Fruit fly (Drosophila melanogaster) whole organism, prepupa: ENCODE results near the gene Acbp3.

Experiments
- CG10669 ChIP-seq: fragments of 200-800 bp; sonication (Bioruptor generic); optimal IDR thresholded peaks from 3 replicates; lab custom pipeline; 2018; ENCODE audit warnings: missing biosample characterization, mild to moderate bottlenecking, missing genetic modification characterization, moderate library complexity
- CG11294 ChIP-seq: fragments of 200-800 bp; sonication (Bioruptor generic); IDR thresholded peaks from 2 replicates; pipeline ENCODE4 v1.3.6; 2022; ENCODE audit warnings: missing biosample characterization, missing genetic modification characterization
- CG11902 ChIP-seq: fragments of 200-800 bp; sonication (Bioruptor generic); optimal IDR thresholded peaks from 3 replicates; lab custom pipeline; 2016; ENCODE audit warnings: missing biosample characterization, missing genetic modification characterization
- CG15336 ChIP-seq: fragments of 200-800 bp; sonication (Bioruptor generic); IDR thresholded peaks from 2 replicates; pipeline ENCODE4 v1.3.6; 2022; ENCODE audit warnings: missing biosample characterization, missing genetic modification characterization
- CG16779 ChIP-seq: fragments of 200-800 bp; sonication (Bioruptor generic); optimal IDR thresholded peaks from 3 replicates; lab custom pipeline; 2017; ENCODE audit warnings: missing biosample characterization, mild to moderate bottlenecking, missing genetic modification characterization
- CG3032 ChIP-seq: fragments of 200-800 bp; optimal IDR thresholded peaks from 2 replicates; lab custom pipeline; 2019; ENCODE audit warnings: missing biosample characterization, mild to moderate bottlenecking, missing genetic modification characterization, moderate library complexity
- CG34406 ChIP-seq: fragments of 200-800 bp; sonication (Bioruptor generic); optimal IDR thresholded peaks from 3 replicates; lab custom pipeline; 2016; ENCODE audit warnings: missing biosample characterization, missing genetic modification characterization
- CG3919 ChIP-seq: fragments of 200-800 bp; sonication (Bioruptor generic); optimal IDR thresholded peaks from 3 replicates; lab custom pipeline; 2016; ENCODE audit warnings: missing biosample characterization, missing genetic modification characterization
- CG4318 ChIP-seq: fragments of 200-800 bp; sonication (Bioruptor generic); optimal IDR thresholded peaks from 3 replicates; lab custom pipeline; 2017; ENCODE audit warnings: missing biosample characterization, mild to moderate bottlenecking, missing genetic modification characterization
- CG6163 ChIP-seq: fragments of 200-800 bp; sonication (Bioruptor generic); IDR thresholded peaks from 3 replicates; pipeline ENCODE4 v1.3.6; 2022; ENCODE audit warnings: missing biosample characterization, missing genetic modification characterization
- CG7368 ChIP-seq: fragments of 200-800 bp; sonication (Bioruptor generic); optimal IDR thresholded peaks from 3 replicates; lab custom pipeline; 2016; ENCODE audit warnings: missing biosample characterization, missing genetic modification characterization
- CG8119 ChIP-seq: fragments of 200-800 bp; sonication (Bioruptor generic); IDR thresholded peaks from 3 replicates; pipeline ENCODE4 v1.3.6; 2022; ENCODE audit warnings: missing biosample characterization, missing genetic modification characterization
- CG8319 ChIP-seq: fragments of 200-800 bp; sonication (Bioruptor generic); optimal IDR thresholded peaks from 3 replicates; lab custom pipeline; 2016; ENCODE audit warnings: missing biosample characterization, missing genetic modification characterization
- Eip75B ChIP-seq: fragments of 200-800 bp; sonication (Bioruptor generic); optimal IDR thresholded peaks from 3 replicates; lab custom pipeline; 2016; ENCODE audit warnings: missing biosample characterization, missing genetic modification characterization
- Eip78C ChIP-seq: fragments of 200-800 bp; sonication (Bioruptor generic); peaks from one replicate; lab custom pipeline; 2016; ENCODE audit warnings: missing biosample characterization, missing genetic modification characterization
- Eip93F ChIP-seq: fragments of 200-800 bp; sonication (Bioruptor generic); optimal IDR thresholded peaks from 2 replicates; lab custom pipeline; 2016; ENCODE audit warnings: missing biosample characterization, mild to moderate bottlenecking, missing genetic modification characterization
- Ets21C ChIP-seq: fragments of 200-800 bp; sonication (Bioruptor generic); optimal IDR thresholded peaks from 3 replicates; lab custom pipeline; 2016; ENCODE audit warnings: missing biosample characterization, missing genetic modification characterization
- Gug ChIP-seq: fragments of 200-800 bp; sonication (Bioruptor generic); IDR thresholded peaks from 2 replicates; pipeline ENCODE4 v1.3.6; 2022; ENCODE audit warnings: missing biosample characterization, missing genetic modification characterization
- Hr38 ChIP-seq: sonication (Bioruptor generic); optimal IDR thresholded peaks from 2 replicates; lab custom pipeline; 2016; ENCODE audit warnings: missing biosample characterization, missing genetic modification characterization
- Hr39 ChIP-seq: fragments of 200-800 bp; sonication (Bioruptor generic); optimal IDR thresholded peaks from 2 replicates; lab custom pipeline; 2016; ENCODE audit warnings: missing biosample characterization, missing genetic modification characterization
- Lpt ChIP-seq: fragments of 200-800 bp; sonication (Bioruptor generic); optimal IDR thresholded peaks from 3 replicates; lab custom pipeline; 2016; ENCODE audit warnings: missing biosample characterization, missing genetic modification characterization
- OdsH ChIP-seq: fragments of 200-800 bp; sonication (Bioruptor generic); optimal IDR thresholded peaks from 3 replicates; lab custom pipeline; 2016; ENCODE audit warnings: missing biosample characterization, missing genetic modification characterization
- Smox ChIP-seq: fragments of 200-800 bp; sonication (Bioruptor generic); optimal IDR thresholded peaks from 3 replicates; lab custom pipeline; 2016; ENCODE audit warnings: missing biosample characterization, missing genetic modification characterization
- Sox14 ChIP-seq: fragments of 200-800 bp; sonication (Bioruptor generic); optimal IDR thresholded peaks from 3 replicates; lab custom pipeline; 2016; ENCODE audit warnings: missing biosample characterization, missing genetic modification characterization
- achi ChIP-seq: fragments of 200-800 bp; sonication (Bioruptor generic); optimal IDR thresholded peaks from 3 replicates; lab custom pipeline; 2016; ENCODE audit warnings: missing biosample characterization, missing genetic modification characterization
- cyc ChIP-seq: fragments of 200-800 bp; sonication (Bioruptor generic); optimal IDR thresholded peaks from 3 replicates; lab custom pipeline; 2016; ENCODE audit warnings: missing biosample characterization, missing genetic modification characterization
- dac ChIP-seq: fragments of 200-800 bp; sonication (Bioruptor generic); optimal IDR thresholded peaks from 2 replicates; lab custom pipeline; 2017; ENCODE audit warnings: missing biosample characterization, mild to moderate bottlenecking, missing genetic modification characterization
- dsx ChIP-seq: fragments of 200-800 bp; optimal IDR thresholded peaks from 3 replicates; lab custom pipeline; 2019; ENCODE audit warnings: missing biosample characterization, mild to moderate bottlenecking, missing genetic modification characterization, moderate library complexity; ENCODE audit not compliant: poor library complexity, severe bottlenecking
- eg ChIP-seq: fragments of 200-800 bp; sonication (Bioruptor generic); IDR thresholded peaks from 3 replicates; pipeline ENCODE4 v1.3.6; 2022; ENCODE audit warnings: missing biosample characterization, missing genetic modification characterization
- esn ChIP-seq: fragments of 200-800 bp; sonication (Bioruptor generic); optimal IDR thresholded peaks from 2 replicates; lab custom pipeline; 2016; ENCODE audit warnings: missing biosample characterization, mild to moderate bottlenecking, missing genetic modification characterization, moderate library complexity
- fkh ChIP-seq: fragments of 200-800 bp; sonication (Bioruptor generic); optimal IDR thresholded peaks from 3 replicates; lab custom pipeline; 2017; ENCODE audit warnings: missing biosample characterization, mild to moderate bottlenecking, missing genetic modification characterization, moderate library complexity
- net ChIP-seq: fragments of 200-800 bp; sonication (Bioruptor generic); optimal IDR thresholded peaks from 3 replicates; lab custom pipeline; 2016; ENCODE audit warnings: missing biosample characterization, missing genetic modification characterization
- pdm3 ChIP-seq: fragments of 200-800 bp; sonication (Bioruptor generic); optimal IDR thresholded peaks from 3 replicates; lab custom pipeline; 2016; ENCODE audit warnings: missing biosample characterization, missing genetic modification characterization
- ss ChIP-seq, 2 experiments: fragments of 200-800 bp; sonication (Bioruptor generic); optimal IDR thresholded peaks; 2 replicates in 1 of 2; 3 replicates in 1 of 2; lab custom pipeline; 2017 to 2018; ENCODE audit warnings: mild to moderate bottlenecking in 2 of 2, missing biosample characterization in 2 of 2, missing genetic modification characterization in 2 of 2, moderate library complexity in 1 of 2
- svp ChIP-seq: fragments of 200-800 bp; sonication (Bioruptor generic); peaks from one replicate; lab custom pipeline; 2016; ENCODE audit warnings: missing biosample characterization, missing genetic modification characterization
- topi ChIP-seq: fragments of 200-800 bp; sonication (Bioruptor generic); optimal IDR thresholded peaks from 3 replicates; lab custom pipeline; 2016; ENCODE audit warnings: missing biosample characterization, missing genetic modification characterization

Acbp3 gene

dm6 chr3L:7113010-7113409, 17.7 kb upstream of the Acbp3 start (continued):
- no peak for TF ChIP-seq CG16779 (tag; lab: Kevin White, UChicago)
- peak; percentile 12 for TF ChIP-seq CG8319 (GFP tag; lab: Kevin White, UChicago)
- 0 out of 2 replicates have a peak, but pooled peaks have one; percentile 31 for TF ChIP-seq CG15336
- peak; percentile 17 for TF ChIP-seq OdsH
- peak; percentile 52 for TF ChIP-seq CG34406 (GFP tag; lab: Kevin White, UChicago)
- no peak for TF ChIP-seq CG11294 (GFP tag; lab: Robert Waterston, UW)
- TF ChIP-seq dsx (GFP tag; lab: Kevin White, UChicago): peak; percentile 69
- TF ChIP-seq CG10669 (GFP tag; lab: Kevin White, UChicago): peak; percentile 57
- peak; percentile 73 to 84 for TF ChIP-seq ss (GFP tag; optimal IDR thresholded peaks at IDR 0.05; lab: Kevin White, UChicago)
- TF ChIP-seq net (GFP tag; lab: Kevin White, UChicago): peak; percentile 9
- TF ChIP-seq dac (GFP tag; lab: Kevin White, UChicago): no peak
- peak; percentile 47 for TF ChIP-seq Smox (GFP tag; lab: Kevin White, UChicago)
- TF ChIP-seq topi: peak; percentile 68
- peak; percentile 86 for TF ChIP-seq Eip78C (GFP tag; lab: Kevin White, UChicago)
- peak; percentile 55 for TF ChIP-seq Sox14 (GFP tag; lab: Kevin White, UChicago)
- TF ChIP-seq CG3919 (GFP tag; lab: Kevin White, UChicago): peak; percentile 53
- peak; percentile 41 for TF ChIP-seq cyc (GFP tag; lab: Kevin White, UChicago)
- no peak for TF ChIP-seq CG6163 (GFP tag; lab: Robert Waterston, UW)
- no peak for TF ChIP-seq Eip93F (GFP tag; lab: Kevin White, UChicago)
- no peak for TF ChIP-seq esn (GFP tag; lab: Kevin White, UChicago)
- TF ChIP-seq Lpt (GFP tag; lab: Kevin White, UChicago): no peak
- TF ChIP-seq Gug (GFP tag; lab: Robert Waterston, UW): no peak
- TF ChIP-seq Eip75B (GFP tag; lab: Kevin White, UChicago): peak; percentile 62
- no peak for TF ChIP-seq eg
- TF ChIP-seq CG8119 (GFP tag; lab: Robert Waterston, UW): no peak; the same call in 2 of the 3 replicates
- peak; percentile 56 for TF ChIP-seq pdm3 (GFP tag; lab: Kevin White, UChicago)
- TF ChIP-seq, all 60 proteins: peak for 40

DNA sequence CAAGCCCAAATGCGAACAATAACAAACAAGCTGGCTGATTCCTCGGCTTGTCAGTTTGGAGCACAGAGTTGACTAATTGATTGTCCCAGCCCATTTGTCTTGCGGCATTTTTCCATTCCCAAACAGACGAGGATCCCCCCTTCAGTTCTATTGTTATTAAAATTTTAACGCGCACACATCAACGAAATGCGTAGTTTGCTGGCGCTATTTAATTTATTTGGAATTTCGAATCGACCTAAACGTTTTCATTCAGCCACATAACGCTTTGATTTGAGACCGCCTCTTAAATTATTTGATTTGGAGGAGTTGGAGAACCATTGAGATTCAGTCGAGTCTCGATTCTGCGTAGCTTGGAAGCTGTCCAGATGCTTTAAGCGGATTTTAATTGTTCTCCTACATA, 14.7 kb upstream of the Acbp3 start:
- TF ChIP-seq ss (GFP tag; optimal IDR thresholded peaks at IDR 0.05; lab: Kevin White, UChicago) (no peak), CG3919 (GFP tag; lab: Kevin White, UChicago) (no peak)
- TF ChIP-seq, all 60 proteins: peak for 0

DNA sequence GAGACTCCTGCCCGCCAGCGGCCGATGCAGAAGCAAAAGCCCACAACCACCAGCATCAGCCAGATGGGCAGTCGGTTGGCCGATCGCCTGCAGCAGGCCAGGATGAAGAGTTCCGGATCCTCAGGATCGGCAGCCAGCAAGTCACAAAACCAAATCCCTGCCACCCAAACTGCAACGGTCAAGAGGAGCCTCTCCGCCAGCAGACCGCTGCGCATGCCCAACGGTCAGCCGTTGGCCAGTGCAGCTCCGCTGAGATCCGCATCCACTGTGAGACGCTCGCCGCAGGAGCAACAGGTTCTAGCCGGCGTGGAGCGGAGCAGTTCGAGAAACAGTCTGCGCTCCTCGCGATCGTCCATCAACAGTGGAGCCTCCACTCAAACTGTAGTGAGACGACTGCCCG, 8.5 kb upstream of the Acbp3 start:
- TF ChIP-seq Hr39 (GFP tag; lab: Kevin White, UChicago): no peak
- no peak for TF ChIP-seq net (GFP tag; lab: Kevin White, UChicago)
- TF ChIP-seq topi: no peak
- TF ChIP-seq esn (GFP tag; lab: Kevin White, UChicago): no peak
- TF ChIP-seq CG3032: no peak
- no peak for TF ChIP-seq Hr38
- no peak for TF ChIP-seq CG6163 (GFP tag; lab: Robert Waterston, UW)
- no peak for TF ChIP-seq CG8319 (GFP tag; lab: Kevin White, UChicago)
- no peak for TF ChIP-seq CG4318 (GFP tag; lab: Kevin White, UChicago)
- TF ChIP-seq CG11902 (GFP tag; lab: Kevin White, UChicago): no peak
- TF ChIP-seq CG7368 (GFP tag; lab: Kevin White, UChicago): no peak
- no peak for TF ChIP-seq Ets21C (GFP tag; lab: Kevin White, UChicago)
- TF ChIP-seq achi (GFP tag; lab: Kevin White, UChicago): no peak

DNA sequence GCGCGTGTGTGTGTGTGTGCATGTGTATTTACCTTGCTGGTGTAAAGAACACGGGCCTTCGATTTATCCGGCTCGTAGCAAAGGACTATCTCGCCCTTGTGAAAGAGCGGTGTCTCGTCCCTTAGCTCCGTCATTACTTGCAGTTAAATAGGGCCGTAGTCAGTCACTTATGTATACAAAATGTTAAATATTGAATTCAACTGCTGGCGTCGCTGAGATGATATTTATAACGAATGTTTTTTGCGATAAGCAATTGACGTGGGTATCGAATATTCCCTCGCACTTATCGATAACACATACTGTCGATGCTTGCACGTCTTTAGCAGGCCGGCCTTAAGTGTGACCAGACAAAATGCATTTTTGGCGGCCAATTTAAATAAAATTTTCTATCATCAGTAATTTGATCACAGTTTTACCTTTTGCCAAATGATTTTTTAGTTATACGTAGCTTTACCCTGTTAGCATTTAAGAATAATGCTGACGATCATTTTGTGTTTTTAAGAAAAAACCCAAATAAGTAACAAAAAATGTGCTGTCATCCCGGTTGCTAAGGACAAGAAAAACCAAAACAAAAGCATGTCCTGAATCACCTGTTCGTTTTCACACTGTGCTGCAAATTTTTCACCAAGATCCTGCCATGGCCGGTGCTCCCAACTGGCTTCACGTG, 5.3 kb upstream of the Acbp3 start, which contains the start of the genes msl-3 and BBS1:
Gene msl-3, minus strand, starts transcription at position 245 of the 667 bp plus-strand sequence.
Gene BBS1, plus strand, starts transcription at position 617 of the 667 bp plus-strand sequence.
- TF ChIP-seq fkh (GFP tag; lab: Kevin White, UChicago): peak; percentile 92
- TF ChIP-seq svp (GFP tag; lab: Kevin White, UChicago): no peak
- TF ChIP-seq, all 60 proteins: peak for 1
